1 fruit fly cellular context compared by ENCODE assay signal in genomic region chr2L:11155166-11155958, dm6.
A peak's percentile ranks its signal among the peaks of the same experiment; 100 is the strongest.
TF ChIP-seq lines count a peak whose summit lies in the region.

Gene CG6287, minus strand, starts transcription at chr2L:11155721.

TF ChIP-seq in whole organism, prepupa, 60 proteins besides CTCF, POLR2A, EP300 and RAD21 (continued from another document):
- TF ChIP-seq CG10669 (GFP tag; optimal IDR thresholded peaks at IDR 0.05; lab: Kevin White, UChicago) (peak; percentile 91), CG32006 (GFP tag; optimal IDR thresholded peaks at IDR 0.05; lab: Kevin White, UChicago) (peak; percentile 97), CG16779 (tag; optimal IDR thresholded peaks at IDR 0.05; lab: Kevin White, UChicago) (peak; percentile 73), Met (GFP tag; optimal IDR thresholded peaks at IDR 0.05; lab: Kevin White, UChicago) (peak; percentile 97), fd59A (GFP tag; optimal IDR thresholded peaks at IDR 0.05; lab: Kevin White, UChicago) (peak; percentile 79), Hr4 (GFP tag; optimal IDR thresholded peaks at IDR 0.05; lab: Kevin White, UChicago) (peak; percentile 96), CG8632 (GFP tag; optimal IDR thresholded peaks at IDR 0.05; lab: Kevin White, UChicago) (peak; percentile 90), CG3919 (GFP tag; optimal IDR thresholded peaks at IDR 0.05; lab: Kevin White, UChicago) (peak; percentile 97), fd85E (GFP tag; optimal IDR thresholded peaks at IDR 0.05; lab: Kevin White, UChicago) (peak; percentile 46)
